Fruit fly (Drosophila melanogaster) whole organism, larva: ENCODE measurements around the gene Rab3-GEF.

Experiments
- noc ChIP-seq: fragments of 200-800 bp; sonication (Bioruptor generic); optimal IDR thresholded peaks from 3 replicates; lab custom pipeline; 2019; ENCODE audit warnings: missing biosample characterization, mild to moderate bottlenecking, missing genetic modification characterization, moderate library complexity

Rab3-GEF gene

DNA sequence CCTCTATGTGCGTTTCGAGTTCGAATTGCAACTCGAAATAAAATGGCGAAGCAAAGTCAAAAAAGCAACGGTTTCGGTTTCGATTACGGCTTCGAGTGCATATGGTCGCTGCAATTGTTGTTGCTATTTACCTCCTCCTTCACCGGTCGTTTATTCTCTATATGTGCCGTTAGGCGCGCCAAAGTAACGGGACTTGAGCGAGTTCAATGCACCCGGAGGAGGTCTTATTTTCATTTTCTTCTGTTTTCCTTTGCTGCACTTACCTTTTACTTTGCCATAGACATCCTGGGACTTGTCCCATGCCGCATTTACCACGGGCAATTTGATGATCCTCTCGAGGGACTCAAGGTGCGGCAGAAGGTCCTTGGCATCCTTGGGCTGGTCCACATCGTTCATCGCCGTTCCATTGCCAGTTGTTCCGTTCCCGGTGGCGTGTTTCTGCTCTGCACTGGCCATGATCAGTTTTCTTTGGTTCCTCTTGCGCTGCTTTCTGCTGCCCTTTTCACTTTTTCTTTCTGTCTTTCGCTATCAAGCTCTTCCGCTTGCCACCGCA is 13.9 kb upstream of the Rab3-GEF start:
- TF ChIP-seq noc (tag; lab: Kevin White, UChicago) = no peak

DNA sequence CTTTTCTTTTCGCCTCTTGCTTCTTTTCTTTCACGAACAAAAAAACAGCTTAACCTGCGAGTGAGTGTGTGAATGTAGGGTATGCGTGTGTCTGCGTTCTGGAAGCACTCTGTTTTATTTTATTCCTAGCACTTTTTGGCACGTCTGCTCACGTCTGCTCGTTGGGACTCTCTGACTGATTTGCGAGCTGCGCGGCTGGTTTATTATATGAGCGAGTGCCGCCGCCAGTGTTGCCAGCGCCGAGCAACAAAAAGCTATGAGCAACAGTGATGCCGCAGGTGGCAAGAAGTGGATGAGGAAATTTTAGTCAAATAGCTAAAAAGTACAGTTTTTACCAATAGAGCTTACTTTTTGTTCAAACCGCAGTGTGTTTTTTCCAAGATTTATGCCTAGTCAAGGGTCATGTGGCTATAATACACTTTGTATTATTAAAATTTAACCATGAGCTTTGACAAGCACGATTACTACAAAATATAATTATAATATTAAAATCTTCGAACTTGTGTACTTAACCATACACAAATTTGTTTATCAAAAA is 13.4 kb upstream of the Rab3-GEF start, which contains the start of gene Lsd-2:
Gene Lsd-2, minus strand, starts transcription at position 183 of the 538 bp plus-strand sequence.
- TF ChIP-seq noc (tag; lab: Kevin White, UChicago) = no peak

DNA sequence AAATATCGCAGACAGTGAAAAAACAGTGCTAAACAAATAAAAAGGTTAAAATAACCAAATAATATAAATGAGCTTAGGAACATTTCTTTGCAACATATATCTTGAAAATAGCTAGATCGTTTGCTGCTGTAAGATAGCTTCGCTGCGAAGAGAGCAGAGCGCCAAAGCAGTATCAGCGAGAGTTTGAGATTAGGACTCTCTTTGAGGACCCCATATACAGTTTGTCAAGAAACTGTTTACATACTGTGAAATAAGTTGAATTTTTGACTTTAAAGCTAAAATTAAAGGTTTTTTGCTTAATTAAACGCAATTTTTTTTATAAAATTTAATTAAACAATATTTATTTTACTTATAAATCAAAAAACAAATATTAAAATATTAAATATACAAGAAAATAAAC is 12.9 kb upstream of the Rab3-GEF start:
- TF ChIP-seq noc (tag; lab: Kevin White, UChicago) = no peak

DNA sequence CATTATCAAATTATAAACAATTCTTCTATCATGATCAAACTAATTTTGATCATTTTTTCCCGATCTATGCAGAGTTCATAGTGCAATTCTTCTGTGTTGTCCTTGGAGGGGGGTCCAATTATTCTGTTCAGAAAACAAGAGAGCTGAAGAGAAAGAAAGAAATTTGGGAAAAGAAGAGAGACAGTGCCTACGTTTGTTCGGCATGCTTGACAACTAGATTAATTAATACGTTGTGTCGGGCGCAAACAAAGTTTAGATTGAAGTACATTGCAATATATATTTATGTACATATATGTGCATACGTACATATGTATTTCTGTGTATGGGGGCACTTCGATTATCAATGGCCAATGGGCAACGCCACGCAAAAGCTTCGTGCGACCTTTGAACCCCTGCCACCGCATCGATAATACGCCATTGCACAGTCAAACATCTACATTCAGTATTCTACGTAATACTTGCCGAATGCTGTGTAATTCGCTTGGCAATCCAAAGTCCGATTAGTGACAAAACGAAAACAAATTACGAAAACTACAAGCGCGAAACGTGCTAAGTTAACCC is 11.8 kb upstream of the Rab3-GEF start:
- no peak for TF ChIP-seq noc (tag; lab: Kevin White, UChicago)

DNA sequence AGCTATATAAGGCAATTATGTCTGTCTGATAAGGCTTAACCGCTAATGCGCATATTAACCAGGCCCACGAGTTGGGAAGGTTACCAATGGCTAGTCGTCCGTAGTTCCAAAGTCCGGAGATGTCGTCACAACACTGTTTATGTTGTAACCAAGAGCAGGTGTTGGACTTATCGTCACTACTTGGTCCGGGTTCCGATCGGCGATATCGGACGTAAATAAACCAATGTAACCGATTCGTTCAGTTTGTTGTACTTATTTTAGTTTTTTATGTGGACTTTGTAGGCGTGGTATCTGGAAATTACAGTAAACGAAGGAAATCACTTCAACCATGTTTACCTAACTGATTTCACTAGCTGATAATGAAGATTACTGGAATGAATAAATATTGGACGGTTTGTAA is 11.1 kb upstream of the Rab3-GEF start:
- TF ChIP-seq noc (tag; lab: Kevin White, UChicago) = no peak

DNA sequence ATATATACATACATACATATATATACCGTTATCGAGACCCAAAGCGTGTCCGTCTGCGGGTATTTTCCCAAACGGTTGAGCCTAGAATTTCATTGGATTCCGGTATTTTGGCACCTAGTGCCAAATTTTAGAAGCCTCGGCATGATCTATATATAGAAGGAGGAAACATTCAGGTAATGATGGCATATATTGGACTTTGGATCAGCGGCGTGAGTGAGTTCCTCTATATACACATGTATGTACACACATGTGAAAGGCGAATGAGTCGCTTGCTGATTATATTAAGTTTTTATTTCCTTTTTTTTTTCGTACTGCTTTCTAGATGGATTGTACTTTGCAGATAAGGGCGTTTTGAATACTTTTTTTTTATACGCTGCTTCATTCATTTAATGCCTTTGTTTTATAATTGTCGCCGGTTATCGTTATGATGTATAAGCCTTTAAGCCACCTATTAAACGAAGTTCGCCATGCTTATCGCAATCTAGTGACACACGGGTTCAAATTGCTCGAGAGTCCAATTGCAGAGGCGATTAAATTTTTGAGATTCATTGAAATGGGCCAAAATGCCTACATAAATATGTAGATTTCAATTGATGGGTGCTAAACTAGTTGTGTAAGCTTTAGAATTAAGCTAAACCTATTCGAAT is 10.2 kb upstream of the Rab3-GEF start:
- TF ChIP-seq noc (tag; lab: Kevin White, UChicago) = peak; percentile 59

DNA sequence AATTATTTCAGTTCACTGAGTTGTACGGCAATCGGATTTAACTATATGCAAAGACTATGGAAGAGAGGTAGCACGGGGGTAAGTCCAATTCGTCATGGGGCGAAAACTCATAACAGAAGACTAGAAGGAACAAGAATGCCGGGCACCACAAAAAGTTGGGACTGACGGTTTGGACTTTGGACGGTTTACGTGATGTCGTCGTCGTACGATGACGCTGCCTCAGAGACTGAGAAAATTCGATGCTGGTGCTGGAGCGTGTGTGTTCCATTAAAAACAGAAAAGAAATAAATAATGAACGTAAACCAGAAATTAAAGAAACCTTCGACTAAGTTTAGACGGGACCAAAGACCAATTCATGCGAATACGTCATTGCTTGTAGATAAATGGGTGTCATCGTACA is 9.5 kb upstream of the Rab3-GEF start:
- no peak for TF ChIP-seq noc (tag; lab: Kevin White, UChicago)

DNA sequence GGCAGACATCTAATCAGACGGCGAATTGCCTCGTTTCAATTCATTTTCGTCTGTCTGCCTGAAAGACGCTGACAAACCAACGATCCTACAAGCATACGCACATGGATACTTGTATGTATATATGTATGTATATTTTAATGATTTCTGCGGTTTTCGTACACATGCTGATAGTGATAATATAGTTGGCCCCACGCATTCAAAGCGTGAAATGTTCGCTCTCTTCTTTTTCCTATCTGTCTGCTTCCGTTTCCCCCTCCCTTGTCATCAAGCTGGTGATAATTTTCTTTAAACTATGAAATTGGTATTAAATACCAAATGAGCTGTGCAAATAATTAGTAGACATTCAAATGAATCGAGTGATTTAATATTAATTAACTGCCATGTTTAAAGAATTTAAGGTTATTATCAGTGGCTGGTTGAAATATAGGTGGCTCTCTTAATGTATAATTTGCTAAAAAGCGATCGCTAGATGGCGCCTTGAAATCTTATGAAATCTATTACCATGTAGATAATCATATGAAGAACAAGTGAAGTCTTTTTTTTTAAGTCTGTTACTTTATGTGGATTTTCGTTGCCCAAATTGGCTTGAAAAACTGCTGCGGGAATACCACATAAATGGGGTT is 8.6 kb upstream of the Rab3-GEF start, which contains the start of gene CG33177:
Gene CG33177, plus strand, starts transcription at position 588 of the 623 bp plus-strand sequence.
- TF ChIP-seq noc (tag; lab: Kevin White, UChicago) = peak; percentile 39

DNA sequence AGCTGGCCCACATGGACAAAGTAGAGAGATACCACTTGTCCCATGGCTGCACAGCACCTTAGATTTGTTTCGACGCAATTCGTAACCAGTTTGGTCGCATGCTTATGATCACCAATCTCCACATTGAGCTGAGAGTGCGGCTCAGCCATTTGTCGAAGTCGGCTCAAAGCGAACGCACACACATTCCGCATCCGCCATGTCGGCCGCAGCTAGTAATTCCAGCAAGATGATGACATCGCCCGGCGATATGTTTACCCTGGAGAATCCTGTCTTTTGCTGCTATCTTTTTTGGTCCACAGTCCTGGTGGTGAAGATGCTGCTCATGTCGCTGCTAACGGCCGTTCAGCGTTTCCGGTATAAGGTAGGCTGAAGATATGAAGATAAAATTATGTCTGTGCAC is 6.8 kb upstream of the Rab3-GEF start, which contains the start of gene CG33178:
Gene CG33178, plus strand, starts transcription at position 147 of the 400 bp plus-strand sequence.
- TF ChIP-seq noc (tag; lab: Kevin White, UChicago) = no peak

DNA sequence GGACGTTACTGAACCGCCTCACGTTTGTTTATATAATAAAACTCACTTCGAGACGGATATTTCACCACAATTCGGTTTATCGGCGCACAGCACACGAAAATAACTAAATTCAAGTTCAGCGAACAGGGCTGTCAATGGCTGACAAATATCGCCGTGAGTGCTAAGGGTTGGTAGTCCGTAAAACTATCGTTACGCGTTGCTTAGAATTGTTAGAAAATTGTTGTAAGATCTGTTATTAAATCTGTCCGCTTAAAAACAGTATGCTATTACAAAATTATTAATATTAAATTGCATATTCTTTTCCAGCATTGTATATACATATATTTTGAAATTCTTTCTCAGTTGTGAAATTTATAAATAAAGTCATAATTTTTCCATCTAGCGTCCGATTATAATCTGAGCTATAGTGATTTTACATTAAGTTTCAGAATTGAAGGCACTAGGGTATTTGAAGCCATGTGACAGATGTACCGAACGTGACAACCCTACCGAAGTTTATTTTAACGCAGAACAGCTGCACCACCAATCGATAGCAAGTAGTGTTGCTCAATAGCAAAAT is 4.8 kb upstream of the Rab3-GEF start, which contains the start of gene Cox17:
Gene Cox17, minus strand, starts transcription at position 120 of the 559 bp plus-strand sequence.
- TF ChIP-seq noc (tag; lab: Kevin White, UChicago) = peak; percentile 87

DNA sequence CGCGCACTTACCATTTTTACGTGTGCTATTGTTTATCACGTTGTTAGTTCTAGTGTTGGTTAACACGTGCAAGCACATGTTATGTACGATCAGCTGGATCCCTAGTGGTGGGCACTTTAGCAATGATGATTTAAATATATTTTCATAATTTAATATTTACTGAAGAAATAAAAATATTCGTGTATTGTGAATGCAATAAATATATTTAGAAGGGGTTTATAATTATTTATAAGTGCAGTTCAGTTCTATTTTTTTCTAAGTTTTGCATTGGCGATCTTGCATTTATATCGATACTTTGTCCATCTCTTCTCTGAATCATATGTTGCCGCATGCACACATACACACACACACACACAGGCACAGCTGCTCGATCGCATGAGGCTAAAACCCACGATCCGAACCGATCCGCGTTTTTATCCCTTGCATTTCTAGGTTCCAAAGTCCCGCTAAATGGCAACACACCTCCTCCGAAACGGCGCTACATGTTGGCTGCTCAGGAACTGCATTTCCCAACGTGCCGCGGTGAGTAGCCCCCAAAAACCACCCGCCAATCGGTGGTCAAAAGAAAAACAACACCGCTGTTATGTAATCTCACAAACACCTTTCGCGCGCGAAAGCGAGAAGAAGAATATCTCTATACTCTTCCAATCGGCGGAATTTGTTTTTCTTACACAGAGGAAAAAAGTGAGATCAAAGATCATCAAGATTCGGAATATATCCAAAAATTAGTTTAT is 3.5 kb upstream of the Rab3-GEF start, which contains the start of the genes CG15027 and Dbct:
Gene CG15027, minus strand, starts transcription at position 51 of the 734 bp plus-strand sequence.
Gene Dbct, plus strand, starts transcription at position 349 of the 734 bp plus-strand sequence.
- peak; percentile 82 for TF ChIP-seq noc (tag; lab: Kevin White, UChicago)

DNA sequence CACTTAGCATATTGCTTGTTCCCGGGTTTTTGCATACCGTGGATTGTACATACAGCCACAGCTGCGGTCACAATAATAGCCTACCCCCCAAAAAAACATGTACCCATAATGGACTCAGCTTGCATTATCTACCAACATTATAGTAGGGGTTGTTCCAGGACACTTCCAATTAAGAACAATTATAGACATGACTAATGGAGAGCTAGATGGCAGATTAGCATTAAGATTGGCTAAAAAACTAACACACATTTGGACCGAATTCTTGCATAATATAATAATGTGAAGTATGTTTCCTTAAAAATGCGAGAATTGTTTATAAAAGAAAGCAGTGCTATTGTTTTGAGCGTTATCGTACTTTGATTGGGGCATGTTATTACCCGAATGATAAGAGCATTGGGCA is 889 bp downstream of the Rab3-GEF start:
- no peak for TF ChIP-seq noc (tag; lab: Kevin White, UChicago)

DNA sequence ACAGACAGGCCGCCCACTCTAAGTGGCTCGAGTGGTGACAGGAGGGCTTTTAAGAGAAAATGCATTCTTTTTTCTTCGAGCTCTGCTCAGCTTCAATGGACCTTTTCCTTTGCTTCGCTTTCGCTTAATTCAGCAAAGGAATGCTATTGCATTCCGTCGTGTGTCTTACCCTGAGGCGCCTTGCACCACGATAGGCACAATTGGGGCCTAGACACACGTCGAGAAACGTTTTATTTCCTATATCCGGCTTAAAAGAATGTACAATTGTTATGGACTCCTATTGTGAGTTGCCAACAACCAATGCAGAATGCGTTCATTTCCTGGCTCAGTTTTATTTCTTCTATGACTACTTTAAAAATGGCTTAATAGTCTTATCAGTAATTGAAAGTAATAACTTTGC is 1.7 kb downstream of the Rab3-GEF start:
- TF ChIP-seq noc (tag; lab: Kevin White, UChicago) = no peak

DNA sequence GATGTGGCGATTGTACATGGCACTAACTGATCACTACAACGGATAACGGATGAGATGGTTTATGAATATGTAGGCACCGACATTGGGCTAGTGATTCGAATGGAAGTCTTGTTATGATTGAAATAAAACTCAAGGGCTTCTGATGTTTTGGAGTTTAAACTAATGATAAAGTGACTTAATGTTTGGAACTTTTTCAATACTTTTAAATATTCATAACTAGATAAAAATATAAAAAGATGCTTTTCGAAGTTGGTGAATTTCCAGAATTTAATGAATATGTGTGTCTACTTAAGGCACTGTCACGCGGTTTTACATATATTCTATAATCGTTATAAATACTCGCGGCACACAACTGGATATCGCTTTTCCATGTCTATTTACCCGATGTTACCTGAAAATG is 6.5 kb downstream of the Rab3-GEF start, which contains the start of gene CG9072:
Gene CG9072, minus strand, starts transcription at position 101 of the 400 bp plus-strand sequence.
- TF ChIP-seq noc (tag; lab: Kevin White, UChicago) = no peak

DNA sequence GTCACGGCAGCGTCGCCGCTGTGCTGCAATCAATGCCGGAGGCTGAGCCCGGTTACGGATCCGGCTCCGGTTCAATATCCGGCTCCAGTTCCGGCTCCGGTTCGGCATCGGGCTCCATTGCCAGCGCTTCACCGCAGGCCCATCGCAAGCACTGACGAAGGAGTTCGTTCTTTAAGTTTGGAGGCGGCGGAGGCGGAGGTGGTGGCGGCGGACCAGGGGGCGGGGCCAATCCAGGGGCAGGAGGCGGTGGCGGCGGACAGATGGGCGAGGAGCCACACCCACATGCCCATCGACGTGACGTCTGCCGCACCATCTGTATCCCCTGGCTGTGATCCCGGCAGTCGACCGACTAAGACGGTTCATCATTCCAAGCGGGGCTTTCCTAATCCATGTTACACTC is 22.4 kb downstream of the Rab3-GEF start:
- no peak for TF ChIP-seq noc (tag; lab: Kevin White, UChicago)
